Fruit fly (Drosophila melanogaster) whole organism, larva: ENCODE measurements around the gene TfIIB.
A peak's percentile ranks its signal among the peaks of the same experiment; 100 is the strongest.

Source experiments
- noc ChIP-seq: fragments of 200-800 bp; sonication (Bioruptor generic); optimal IDR thresholded peaks from 3 replicates; lab custom pipeline; 2019; ENCODE audit warnings: missing biosample characterization, mild to moderate bottlenecking, missing genetic modification characterization, moderate library complexity

Gene TfIIB

dm6 chr2L:10458979-10459378 is 27.8 kb downstream of the TfIIB start:
- no peak for TF ChIP-seq noc

dm6 chr2L:10466865-10467270 is 35.7 kb downstream of the TfIIB start:
- no peak for TF ChIP-seq noc

- TF ChIP-seq noc: peak; percentile 66
Observed at dm6 chr2L:10468388-10468787, 37.2 kb downstream of the TfIIB start.

DNA sequence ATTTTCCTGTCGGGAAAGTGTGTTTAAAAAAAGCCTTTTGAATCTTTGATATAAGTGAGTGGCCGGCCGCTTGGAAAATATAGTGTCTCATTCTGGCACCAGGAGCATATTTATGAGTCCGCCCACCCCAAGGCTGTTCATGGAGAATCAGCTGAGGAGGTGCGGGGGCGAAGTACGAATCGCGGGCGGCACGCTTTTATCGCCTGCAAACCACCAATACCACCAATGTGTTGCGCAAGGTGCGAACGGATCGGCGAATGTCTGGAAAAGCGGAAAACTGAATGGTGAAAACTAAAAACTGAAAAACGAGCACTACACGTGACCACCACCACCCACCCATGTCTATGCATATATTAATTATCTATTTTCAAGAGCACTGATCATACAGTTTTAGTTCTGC is 37.8 kb downstream of the TfIIB start:
- TF ChIP-seq noc: no peak

DNA sequence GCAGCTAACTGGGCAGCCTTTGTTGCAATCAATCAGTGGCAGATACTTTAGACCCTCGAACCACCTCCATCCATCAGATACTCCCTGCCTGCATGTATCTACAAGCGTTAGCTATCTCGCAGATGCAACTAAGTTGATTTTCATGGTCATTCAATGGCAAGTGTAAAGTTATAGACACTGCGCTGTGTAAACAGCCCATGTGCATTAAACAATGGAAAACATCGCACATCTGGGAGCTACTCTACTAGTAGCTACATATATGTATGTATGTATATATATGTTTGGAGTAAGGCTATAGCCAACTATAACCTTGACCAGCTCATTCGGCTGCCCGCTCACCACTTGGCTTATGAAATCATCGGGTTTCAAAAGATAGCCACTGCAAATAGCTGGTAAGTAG is 39.1 kb downstream of the TfIIB start:
- no peak for TF ChIP-seq noc

- no peak for TF ChIP-seq noc
Observed at dm6 chr2L:10472257-10472656, 41.1 kb downstream of the TfIIB start.

DNA sequence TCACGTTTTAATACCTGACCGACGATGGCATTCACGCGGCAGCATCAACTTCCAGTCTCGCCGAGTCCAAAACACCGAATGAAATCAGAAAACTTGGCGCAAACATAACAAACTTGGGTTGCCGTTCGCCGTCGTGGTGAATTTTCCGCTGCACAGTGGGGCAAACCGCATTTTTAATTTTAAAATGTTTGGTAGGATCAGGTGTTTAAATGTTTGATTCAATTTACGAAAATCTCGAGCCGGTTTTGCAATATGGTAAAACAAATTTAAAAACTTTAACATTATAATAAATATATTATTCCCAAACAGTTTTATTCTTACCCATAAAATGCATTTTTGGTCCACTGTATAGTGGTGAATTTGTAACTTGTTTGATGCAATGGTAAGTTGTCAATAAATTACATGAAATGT is 43.1 kb downstream of the TfIIB start, which contains the start of gene RluA-1:
RluA-1 (minus strand) TSS at position 82 of the 411 bp plus-strand sequence.
- peak; percentile 71 for TF ChIP-seq noc

DNA sequence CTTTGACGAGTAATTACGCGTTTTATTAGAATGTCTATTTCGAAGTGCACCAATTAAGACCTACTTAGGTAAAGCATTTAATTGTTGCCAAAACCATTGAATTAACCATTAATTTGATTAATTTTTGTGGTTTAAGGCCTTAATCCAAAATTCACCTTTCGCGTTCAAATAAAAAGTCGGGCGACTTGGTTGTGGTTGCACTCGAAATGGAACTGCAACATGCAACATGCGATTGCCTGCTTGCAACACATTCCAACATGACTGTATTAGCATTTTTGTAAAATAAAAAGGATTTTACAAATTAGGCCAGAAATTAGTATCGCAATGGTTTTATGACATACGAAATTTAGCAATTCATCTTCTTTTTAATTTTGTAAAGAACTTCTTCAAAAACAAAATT is 43.7 kb downstream of the TfIIB start:
- no peak for TF ChIP-seq noc

- TF ChIP-seq noc: no peak
Observed at dm6 chr2L:10476879-10477278, 45.7 kb downstream of the TfIIB start, which contains the start of gene RluA-2. RluA-2 (plus strand) TSS chr2L:10477073.

DNA sequence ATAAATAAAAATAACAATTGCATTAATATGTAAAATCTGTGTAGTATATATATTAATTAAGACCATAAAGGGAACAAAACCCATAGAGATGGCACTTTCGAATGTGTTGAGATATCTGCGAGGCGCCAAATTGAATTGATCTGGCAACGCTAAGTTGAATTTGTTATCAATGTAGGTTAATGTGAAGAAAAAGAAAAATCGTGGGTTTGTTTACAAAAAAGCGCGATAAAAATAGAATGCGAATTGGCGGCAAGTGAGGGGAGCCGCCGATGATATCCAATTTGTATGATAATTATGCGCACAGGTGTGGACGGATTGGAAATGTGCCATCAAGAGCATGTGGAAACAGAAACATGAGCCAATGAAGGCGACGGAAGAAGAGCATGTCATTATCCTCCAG is 48.7 kb downstream of the TfIIB start:
- no peak for TF ChIP-seq noc
